Fruit fly (Drosophila melanogaster): ENCODE measurements around the gene CG5149.

Gene CG5149

DNA sequence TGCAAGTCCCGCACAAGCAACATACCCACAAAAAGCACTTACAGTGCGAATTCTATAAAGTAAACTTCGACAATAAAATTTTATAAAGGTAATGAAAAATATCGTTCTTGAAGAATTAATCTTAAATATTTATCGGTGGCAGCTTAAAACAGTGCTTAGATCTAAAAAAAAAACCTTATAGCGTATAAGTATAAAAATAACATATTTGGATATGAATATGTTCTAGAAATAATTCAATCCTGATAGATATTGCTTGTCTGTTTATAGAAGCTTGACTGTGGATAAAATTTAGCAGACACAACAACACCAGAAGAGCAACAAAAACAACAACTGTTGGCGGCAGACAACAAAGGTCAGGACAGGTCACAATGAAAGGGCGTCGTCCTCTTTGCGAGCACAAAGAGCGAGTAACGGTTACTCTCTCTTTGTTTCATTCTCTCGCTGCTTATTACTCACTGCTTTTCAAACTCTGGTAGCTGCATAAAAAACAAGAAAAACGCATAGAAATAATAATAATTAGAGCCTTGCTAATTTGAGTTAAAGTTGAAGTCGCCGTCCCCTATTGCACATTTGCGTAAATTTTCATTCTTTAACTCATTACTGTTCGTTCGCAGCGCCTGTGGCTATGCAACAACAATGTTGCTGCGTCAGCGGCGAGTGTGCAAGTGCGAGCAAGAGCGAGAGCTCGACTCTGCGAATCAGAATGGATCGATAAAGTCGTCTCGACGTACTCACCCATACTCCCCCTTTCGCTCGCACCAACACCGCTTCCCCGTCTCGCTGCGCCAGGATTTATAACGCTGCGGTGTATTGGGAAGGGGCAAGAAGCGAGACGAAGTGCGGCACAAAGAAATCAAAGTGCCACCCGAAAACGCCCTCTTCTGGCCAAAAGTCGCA lies 31.6 kb upstream of the CG5149 start (continued):
- TF ChIP-seq wdn (GFP tag; IDR thresholded peaks at IDR 0.05) (no peak), peb (GFP tag; IDR thresholded peaks at IDR 0.05) (no peak), hbn (GFP tag; IDR thresholded peaks at IDR 0.05; ENCODE audit: partially characterized antibody) (no peak), CG32772 (GFP tag; IDR thresholded peaks at IDR 0.05) (no peak), otp (GFP tag; IDR thresholded peaks at IDR 0.05) (no peak), CG8924 (tag; optimal IDR thresholded peaks at IDR 0.05) (no peak), Taf1 (GFP tag; IDR thresholded peaks at IDR 0.05) (no peak), CG10565 (GFP tag; optimal IDR thresholded peaks at IDR 0.05) (no peak), tx (GFP tag; optimal IDR thresholded peaks at IDR 0.05) (no peak), vnd (GFP tag; IDR thresholded peaks at IDR 0.05; ENCODE audit: partially characterized antibody) (no peak), NC2β (GFP tag; optimal IDR thresholded peaks at IDR 0.05) (no peak), H15 (GFP tag; IDR thresholded peaks at IDR 0.05) (0 out of 3 replicates have a peak, but pooled peaks have one; percentile 10), chif (GFP tag; optimal IDR thresholded peaks at IDR 0.05) (no peak), unpg (GFP tag; optimal IDR thresholded peaks at IDR 0.05) (no peak), lbe (GFP tag; optimal IDR thresholded peaks at IDR 0.05) (no peak), ken (GFP tag; IDR thresholded peaks at IDR 0.05) (no peak), CG18476 (GFP tag; optimal IDR thresholded peaks at IDR 0.05) (no peak), MTF-1 (GFP tag; optimal IDR thresholded peaks at IDR 0.05; ENCODE audit: borderline replicate concordance) (no peak), Doc3 (GFP tag; IDR thresholded peaks at IDR 0.05; ENCODE audit: partially characterized antibody) (no peak), Hr51 (GFP tag; optimal IDR thresholded peaks at IDR 0.05) (peak in 1 of 2 experiments; percentile 10), yki (optimal IDR thresholded peaks at IDR 0.05) (no peak), CG2199 (GFP tag; IDR thresholded peaks at IDR 0.05) (0 out of 3 replicates have a peak, but pooled peaks have one; percentile 26), Drgx (GFP tag; IDR thresholded peaks at IDR 0.05) (peak; percentile 54; the same call in 1 of the 2 replicates), tup (GFP tag; optimal IDR thresholded peaks at IDR 0.05) (no peak), CG12104 (GFP tag; optimal IDR thresholded peaks at IDR 0.05) (no peak), pfk (GFP tag; optimal IDR thresholded peaks at IDR 0.05) (no peak), chinmo (GFP tag; IDR thresholded peaks at IDR 0.05; ENCODE audit: partially characterized antibody) (no peak), Poxn (GFP tag; IDR thresholded peaks at IDR 0.05) (no peak), pnt (GFP tag; optimal IDR thresholded peaks at IDR 0.05) (no peak), Sin3A (optimal IDR thresholded peaks at IDR 0.05) (no peak), BtbVII (GFP tag; optimal IDR thresholded peaks at IDR 0.05) (no peak), ro (GFP tag; IDR thresholded peaks at IDR 0.05) (no peak), trh (GFP tag; optimal IDR thresholded peaks at IDR 0.05) (no peak), CG10147 (GFP tag; optimal IDR thresholded peaks at IDR 0.05) (no peak), CTCF (GFP tag; optimal IDR thresholded peaks at IDR 0.05) (peak; percentile 89), bsh (GFP tag; optimal IDR thresholded peaks at IDR 0.05) (peak in 1 of 2 experiments; percentile 43), PHDP (tag; optimal IDR thresholded peaks at IDR 0.05) (peak; percentile 36), toy (GFP tag; IDR thresholded peaks at IDR 0.05) (no peak), chn (GFP tag; optimal IDR thresholded peaks at IDR 0.05) (no peak), Blimp-1 (GFP tag; optimal IDR thresholded peaks at IDR 0.05) (no peak), Hr39 (optimal IDR thresholded peaks at IDR 0.05) (no peak), CG17361 (GFP tag; IDR thresholded peaks at IDR 0.05) (no peak), CG42726 (GFP tag; IDR thresholded peaks at IDR 0.05; ENCODE audit: partially characterized antibody) (peak; percentile 18; the same call in 1 of the 2 replicates), CG7786 (GFP tag; optimal IDR thresholded peaks at IDR 0.05) (no peak), CG13123 (GFP tag; optimal IDR thresholded peaks at IDR 0.05) (no peak), Neu2 (GFP tag; optimal IDR thresholded peaks at IDR 0.05; ENCODE audit: borderline replicate concordance) (no peak), so (GFP tag; IDR thresholded peaks at IDR 0.05) (no peak), stwl (tag; optimal IDR thresholded peaks at IDR 0.05) (no peak), hb (GFP tag; IDR thresholded peaks at IDR 0.05; ENCODE audit: partially characterized antibody) (no peak), CG31224 (GFP tag; IDR thresholded peaks at IDR 0.05) (no peak)

Data from whole organism, embryonic.